Worm (Caenorhabditis elegans) whole organism, L1 larva: Measurements from ENCODE around the gene str-3.

Experiments used
- C16A3.4 ChIP-seq: fragments of 150-350 bp; optimal IDR thresholded peaks from 2 replicates; lab custom pipeline; 2014; ENCODE audit warnings: missing biosample characterization, missing genetic modification characterization
- C34B4.2 ChIP-seq: sonication (generic microtip); optimal IDR thresholded peaks from 2 replicates; lab custom pipeline; 2017; ENCODE audit warnings: mild to moderate bottlenecking, missing genetic modification characterization, missing compliant biosample characterization
- F16B12.6 ChIP-seq: fragments of 150-350 bp; optimal IDR thresholded peaks from 2 replicates; lab custom pipeline; 2014; ENCODE audit warnings: missing biosample characterization, missing genetic modification characterization
- Y116A8C.19 ChIP-seq: sonication (generic microtip); optimal IDR thresholded peaks from 2 replicates; lab custom pipeline; 2016; ENCODE audit warnings: missing compliant biosample characterization, missing genetic modification characterization, borderline replicate concordance
- aha-1 ChIP-seq: fragments of 150-350 bp; optimal IDR thresholded peaks from 2 replicates; lab custom pipeline; 2014; ENCODE audit warnings: missing biosample characterization, missing genetic modification characterization
- aly-2 ChIP-seq: fragments of 150-350 bp; optimal IDR thresholded peaks from 2 replicates; lab custom pipeline; 2014; ENCODE audit warnings: missing biosample characterization, missing genetic modification characterization
- ama-1 ChIP-seq: fragments of 150-350 bp; optimal IDR thresholded peaks from 2 replicates; lab custom pipeline; 2014
- ceh-88 ChIP-seq: fragments of 200-800 bp; sonication (Bioruptor generic); IDR thresholded peaks from 2 replicates; pipeline ENCODE4 v1.3.6; 2022; ENCODE audit warnings: missing genetic modification characterization, missing compliant biosample characterization
- ceh-90 ChIP-seq: sonication (generic microtip); optimal IDR thresholded peaks from 2 replicates; lab custom pipeline; 2016; ENCODE audit warnings: missing genetic modification characterization, missing compliant biosample characterization
- ces-1 ChIP-seq: fragments of 150-350 bp; optimal IDR thresholded peaks from 2 replicates; lab custom pipeline; 2014; ENCODE audit warnings: missing biosample characterization, missing genetic modification reagents, missing genetic modification characterization
- dpl-1 ChIP-seq, 3 experiments: fragments of 150-350 bp in 2 of 3; sonication (generic microtip) in 1 of 3; optimal IDR thresholded peaks; 2 replicates each; lab custom pipeline; 2014 to 2017; ENCODE audit warnings: missing biosample characterization in 3 of 3, missing genetic modification characterization in 3 of 3, missing genetic modification reagents in 3 of 3
- dsc-1 ChIP-seq: sonication (generic microtip); optimal IDR thresholded peaks from 2 replicates; lab custom pipeline; 2016; ENCODE audit warnings: mild to moderate bottlenecking, missing genetic modification characterization, missing compliant biosample characterization
- efl-1 ChIP-seq, 4 experiments: fragments of 150-350 bp; optimal IDR thresholded peaks in 3 of 4; peaks in 1 of 4; 1 replicate in 1 of 4; 2 replicates in 3 of 4; lab custom pipeline; 2014; ENCODE audit warnings: missing biosample characterization in 2 of 4, missing genetic modification characterization in 2 of 4, missing genetic modification reagents in 2 of 4
- efl-3 ChIP-seq: fragments of 200-800 bp; sonication (Bioruptor generic); optimal IDR thresholded peaks from 2 replicates; lab custom pipeline; 2018; ENCODE audit warnings: mild to moderate bottlenecking, missing genetic modification characterization, missing compliant biosample characterization
- egl-13 ChIP-seq: sonication (generic microtip); optimal IDR thresholded peaks from 2 replicates; lab custom pipeline; 2016; ENCODE audit warnings: missing genotype, missing genetic modification reagents, missing genetic modification characterization, missing compliant biosample characterization
- egl-27 ChIP-seq, 2 experiments: fragments of 150-350 bp in 1 of 2; sonication (generic microtip); optimal IDR thresholded peaks; 3 replicates each; lab custom pipeline; 2017 to 2018; ENCODE audit warnings: missing biosample characterization in 2 of 2, missing genetic modification characterization in 2 of 2, missing genetic modification reagents in 2 of 2
- elt-2 ChIP-seq: sonication (generic microtip); optimal IDR thresholded peaks from 2 replicates; lab custom pipeline; 2016; ENCODE audit warnings: missing genetic modification characterization, mild to moderate bottlenecking, inconsistent platforms, missing compliant biosample characterization, missing genetic modification reagents
- ets-5 ChIP-seq: fragments of 200-800 bp; sonication (Bioruptor generic); IDR thresholded peaks from 2 replicates; pipeline ENCODE4 v1.3.6; 2022; ENCODE audit warnings: missing genetic modification characterization, missing compliant biosample characterization
- fkh-10 ChIP-seq: sonication (generic microtip); optimal IDR thresholded peaks from 2 replicates; lab custom pipeline; 2017; ENCODE audit warnings: missing biosample characterization, missing genetic modification reagents, missing genetic modification characterization
- fos-1 ChIP-seq: fragments of 150-350 bp; optimal IDR thresholded peaks from 2 replicates; lab custom pipeline; 2014; ENCODE audit warnings: missing biosample characterization, missing genetic modification characterization
- grh-1 ChIP-seq: fragments of 200-800 bp; sonication (Bioruptor generic); IDR thresholded peaks from 2 replicates; pipeline ENCODE4 v1.3.6; 2022; ENCODE audit warnings: missing genetic modification reagents, missing genetic modification characterization, missing compliant biosample characterization
- hlh-17 ChIP-seq: fragments of 200-800 bp; sonication (Bioruptor generic); optimal IDR thresholded peaks from 2 replicates; lab custom pipeline; 2018; ENCODE audit warnings: missing genetic modification characterization, mild to moderate bottlenecking, missing compliant biosample characterization, moderate library complexity, borderline replicate concordance
- hlh-4 ChIP-seq: sonication (generic microtip); optimal IDR thresholded peaks from 2 replicates; lab custom pipeline; 2016; ENCODE audit warnings: mild to moderate bottlenecking, missing genetic modification characterization, missing compliant biosample characterization
- lin-13 ChIP-seq: fragments of 150-350 bp; optimal IDR thresholded peaks from 2 replicates; lab custom pipeline; 2014; ENCODE audit warnings: missing biosample characterization, missing genetic modification reagents, missing genetic modification characterization
- lin-35 ChIP-seq, 2 experiments: fragments of 150-350 bp; optimal IDR thresholded peaks; 2 replicates each; lab custom pipeline; 2014; ENCODE audit warnings: missing biosample characterization in 2 of 2, missing genetic modification characterization in 2 of 2, missing genetic modification reagents in 2 of 2
- lsy-2 ChIP-seq, 2 experiments: fragments of 150-350 bp; optimal IDR thresholded peaks; 2 replicates each; lab custom pipeline; 2014; ENCODE audit warnings: missing biosample characterization in 2 of 2, missing genetic modification characterization in 2 of 2
- mab-9 ChIP-seq: fragments of 200-800 bp; sonication (Bioruptor generic); IDR thresholded peaks from 2 replicates; pipeline ENCODE4 v1.3.6; 2022; ENCODE audit warnings: missing genetic modification reagents, missing genetic modification characterization, missing compliant biosample characterization
- mdl-1 ChIP-seq, 2 experiments: fragments of 150-350 bp; optimal IDR thresholded peaks; 2 replicates each; lab custom pipeline; 2014 to 2017; ENCODE audit warnings: missing biosample characterization in 2 of 2, missing genetic modification characterization in 2 of 2, inconsistent platforms in 1 of 2
- mef-2 ChIP-seq: fragments of 150-350 bp; optimal IDR thresholded peaks from 2 replicates; lab custom pipeline; 2014; ENCODE audit warnings: missing biosample characterization, missing genetic modification characterization
- nhr-11 ChIP-seq: fragments of 150-350 bp; optimal IDR thresholded peaks from 2 replicates; lab custom pipeline; 2014; ENCODE audit warnings: missing biosample characterization, missing genetic modification characterization
- nhr-12 ChIP-seq: sonication (generic microtip); optimal IDR thresholded peaks from 2 replicates; lab custom pipeline; 2017; ENCODE audit warnings: missing biosample characterization, missing genetic modification characterization
- nhr-20 ChIP-seq: sonication (generic microtip); optimal IDR thresholded peaks from 2 replicates; lab custom pipeline; 2016; ENCODE audit warnings: mild to moderate bottlenecking, missing genetic modification characterization, missing compliant biosample characterization
- nhr-237 ChIP-seq: fragments of 150-350 bp; optimal IDR thresholded peaks from 2 replicates; lab custom pipeline; 2014; ENCODE audit warnings: missing biosample characterization, missing genetic modification characterization
- nhr-47 ChIP-seq: sonication (generic microtip); optimal IDR thresholded peaks from 2 replicates; lab custom pipeline; 2016; ENCODE audit warnings: mild to moderate bottlenecking, missing genetic modification characterization, moderate library complexity, missing compliant biosample characterization
- nhr-84 ChIP-seq: sonication (generic microtip); optimal IDR thresholded peaks from 2 replicates; lab custom pipeline; 2017; ENCODE audit warnings: missing biosample characterization, missing genetic modification characterization
- nhr-90 ChIP-seq: sonication (generic microtip); optimal IDR thresholded peaks from 2 replicates; lab custom pipeline; 2016; ENCODE audit warnings: mild to moderate bottlenecking, missing genetic modification characterization, missing compliant biosample characterization; ENCODE audit not compliant: poor library complexity
- pax-3 ChIP-seq: fragments of 200-800 bp; sonication (Bioruptor generic); optimal IDR thresholded peaks from 2 replicates; lab custom pipeline; 2018; ENCODE audit warnings: mild to moderate bottlenecking, missing genetic modification characterization, moderate library complexity, missing compliant biosample characterization
- snpc-4 ChIP-seq: fragments of 150-350 bp; optimal IDR thresholded peaks from 2 replicates; lab custom pipeline; 2014; ENCODE audit warnings: missing biosample characterization, missing genetic modification characterization
- snu-23 ChIP-seq: sonication (generic microtip); optimal IDR thresholded peaks from 2 replicates; lab custom pipeline; 2016; ENCODE audit warnings: missing genetic modification characterization, missing compliant biosample characterization
- tlp-1 ChIP-seq: fragments of 150-350 bp; optimal IDR thresholded peaks from 2 replicates; lab custom pipeline; 2014; ENCODE audit warnings: missing biosample characterization, missing genetic modification characterization
- unc-130 ChIP-seq: fragments of 150-350 bp; optimal IDR thresholded peaks from 2 replicates; lab custom pipeline; 2017; ENCODE audit warnings: missing biosample characterization, missing genetic modification characterization, inconsistent platforms
- unc-62 ChIP-seq: fragments of 150-350 bp; optimal IDR thresholded peaks from 2 replicates; lab custom pipeline; 2014; ENCODE audit warnings: missing biosample characterization, missing genetic modification reagents, missing genetic modification characterization
- unc-86 ChIP-seq: sonication (generic microtip); optimal IDR thresholded peaks from 2 replicates; lab custom pipeline; 2016; ENCODE audit warnings: missing genetic modification characterization, missing compliant biosample characterization
- unc-98 ChIP-seq: fragments of 200-800 bp; sonication (Bioruptor generic); IDR thresholded peaks from 2 replicates; pipeline ENCODE4 v1.3.6; 2022; ENCODE audit warnings: missing genetic modification characterization, missing compliant biosample characterization
- vab-15 ChIP-seq: sonication (generic microtip); optimal IDR thresholded peaks from 2 replicates; lab custom pipeline; 2017; ENCODE audit warnings: missing genotype, mild to moderate bottlenecking, missing genetic modification characterization, missing compliant biosample characterization
- xbp-1 ChIP-seq: sonication (generic microtip); optimal IDR thresholded peaks from 2 replicates; lab custom pipeline; 2016; ENCODE audit warnings: missing genetic modification characterization, missing compliant biosample characterization
- ztf-4 ChIP-seq: fragments of 150-350 bp; optimal IDR thresholded peaks from 2 replicates; lab custom pipeline; 2014; ENCODE audit warnings: missing biosample characterization, missing genetic modification characterization

The str-3 gene

DNA sequence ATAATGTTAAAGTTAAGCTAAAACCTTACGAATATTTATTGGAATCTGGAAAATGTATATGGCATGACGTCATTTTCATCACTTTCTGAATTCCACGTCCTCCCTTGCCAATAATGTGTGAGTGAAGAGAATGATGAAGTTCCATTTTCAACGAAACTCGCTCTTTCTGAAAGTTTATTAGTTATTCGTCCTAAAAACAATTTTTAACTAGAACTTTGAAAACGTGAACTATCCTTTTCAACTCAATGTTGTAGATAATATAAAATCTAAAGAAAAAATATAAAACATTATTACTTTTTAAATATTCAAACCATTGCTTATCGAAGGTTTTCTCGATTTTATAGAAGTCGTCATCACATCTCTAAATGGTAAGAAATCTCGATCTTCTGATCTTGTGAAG is 10.6 kb downstream of the str-3 start, which contains the start of gene M7.7:
Gene M7.7, plus strand, starts transcription at position 301 of the 400 bp plus-strand sequence.
- TF ChIP-seq unc-130 (tag; lab: Kevin White, UChicago): no peak
- no peak for TF ChIP-seq lin-35 (GFP tag; optimal IDR thresholded peaks at IDR 0.05; lab: Kevin White, UChicago)
- TF ChIP-seq mdl-1 (tag; optimal IDR thresholded peaks at IDR 0.05; lab: Kevin White, UChicago): no peak
- TF ChIP-seq dsc-1 (tag; lab: Kevin White, UChicago): no peak
- TF ChIP-seq ztf-4: no peak
- no peak for TF ChIP-seq xbp-1 (tag; lab: Kevin White, UChicago)
- TF ChIP-seq efl-3 (GFP tag; lab: Kevin White, UChicago): no peak
- no peak for TF ChIP-seq F16B12.6 (tag; lab: Kevin White, UChicago)
- TF ChIP-seq tlp-1 (tag; lab: Kevin White, UChicago): no peak
- no peak for TF ChIP-seq nhr-237 (tag; lab: Kevin White, UChicago)
- TF ChIP-seq unc-62 (GFP tag; lab: Kevin White, UChicago): no peak

DNA sequence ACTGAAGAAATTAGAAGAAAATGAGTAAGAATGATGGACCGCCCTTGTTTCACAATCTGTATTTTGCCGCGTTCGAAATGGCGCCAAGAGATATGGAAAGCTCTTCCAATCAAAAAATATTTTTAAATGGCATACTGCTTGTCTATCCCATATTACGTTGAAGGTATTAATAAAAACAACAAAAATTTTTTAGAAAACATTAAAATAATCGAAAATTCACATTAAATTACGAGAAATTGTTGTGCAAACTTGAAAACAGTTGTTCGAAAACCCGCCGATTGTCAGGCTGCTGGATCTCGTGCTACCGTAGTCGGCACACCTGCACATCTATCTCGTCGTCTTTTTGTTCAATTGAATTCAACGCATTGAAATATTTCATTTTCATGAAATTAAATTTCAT is 16.6 kb downstream of the str-3 start, which contains the start of gene klc-1:
Gene klc-1, plus strand, starts transcription at position 127 of the 400 bp plus-strand sequence.
- TF ChIP-seq lin-13 (GFP tag; lab: Kevin White, UChicago) (no peak), unc-86 (tag; lab: Kevin White, UChicago) (no peak), elt-2 (no peak), nhr-47 (no peak), pax-3 (tag; lab: Kevin White, UChicago) (no peak), unc-98 (GFP tag; lab: Robert Waterston, UW) (no peak), mab-9 (no peak), egl-13 (tag; lab: Kevin White, UChicago) (no peak), ztf-4 (no peak), lsy-2 (tag; optimal IDR thresholded peaks at IDR 0.05; lab: Kevin White, UChicago) (peak; percentile 40 to 69), dpl-1 (GFP tag; optimal IDR thresholded peaks at IDR 0.05; lab: Kevin White, UChicago) (peak in 1 of 3 experiments; percentile 2), C34B4.2 (tag; lab: Kevin White, UChicago) (no peak), fkh-10 (GFP tag; lab: Kevin White, UChicago) (no peak)
- TF ChIP-seq, all 84 proteins: peak for 2

DNA sequence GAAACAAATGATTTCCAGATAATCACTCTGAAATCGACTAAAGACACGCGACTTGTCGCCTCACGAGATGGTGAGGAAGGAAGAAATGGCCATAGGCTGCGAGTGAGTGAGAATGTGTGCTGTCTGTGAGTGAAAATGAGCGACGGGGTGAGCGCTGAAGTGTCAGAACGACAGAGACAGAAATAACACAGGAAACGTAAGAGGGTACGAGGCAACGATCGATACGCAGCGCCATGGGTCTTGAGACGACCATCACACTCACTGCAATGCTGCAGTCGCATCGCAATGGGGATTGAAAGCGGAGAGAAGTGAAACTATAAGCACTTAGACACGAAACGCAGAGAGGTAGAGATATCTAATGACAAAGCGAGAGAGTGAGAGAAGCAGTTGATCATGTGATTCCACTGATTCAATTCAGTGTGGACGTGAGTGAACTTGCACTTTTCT is 17.4 kb downstream of the str-3 start:
- peak; percentile 98 for TF ChIP-seq snu-23 (GFP tag; lab: Kevin White, UChicago)
- peak; percentile 91 for TF ChIP-seq nhr-237 (tag; lab: Kevin White, UChicago)
- TF ChIP-seq Y116A8C.19 (tag; lab: Kevin White, UChicago): no peak
- TF ChIP-seq hlh-4 (tag; lab: Kevin White, UChicago): no peak
- peak; percentile 73 for TF ChIP-seq ama-1 (lab: Kevin White, UChicago)
- peak; percentile 96 for TF ChIP-seq nhr-20 (tag; lab: Kevin White, UChicago)
- no peak for TF ChIP-seq ceh-90 (tag; lab: Kevin White, UChicago)
- peak; percentile 93 for TF ChIP-seq dsc-1 (tag; lab: Kevin White, UChicago)
- TF ChIP-seq unc-130 (tag; lab: Kevin White, UChicago): peak; percentile 93
- TF ChIP-seq mef-2 (tag; lab: Kevin White, UChicago): peak; percentile 84
- peak; percentile 42 for TF ChIP-seq aha-1 (tag; lab: Kevin White, UChicago)
- 0 out of 2 replicates have a peak, but pooled peaks have one; percentile 52 for TF ChIP-seq ceh-88 (GFP tag; lab: Robert Waterston, UW)
- peak; percentile 90 for TF ChIP-seq nhr-90 (tag; lab: Kevin White, UChicago)
- TF ChIP-seq nhr-47: peak; percentile 96
- TF ChIP-seq grh-1 (GFP tag; lab: Robert Waterston, UW): peak; percentile 76
- peak; percentile 73 for TF ChIP-seq aly-2
- peak; percentile 90 for TF ChIP-seq nhr-11 (tag; lab: Kevin White, UChicago)
- no peak for TF ChIP-seq nhr-84 (tag; lab: Kevin White, UChicago)
- TF ChIP-seq ets-5 (GFP tag; lab: Robert Waterston, UW): no peak
- TF ChIP-seq elt-2: peak; percentile 65
- peak; percentile 86 to 92 for TF ChIP-seq efl-1 (optimal IDR thresholded peaks at IDR 0.05; lab: Kevin White, UChicago)
- TF ChIP-seq efl-1 (GFP tag; optimal IDR thresholded peaks at IDR 0.05 in 1 of 2; lab: Kevin White, UChicago): peak; percentile 67 to 97
- TF ChIP-seq egl-27 (tag; optimal IDR thresholded peaks at IDR 0.05; lab: Kevin White, UChicago): peak; percentile 32 to 66
- TF ChIP-seq dpl-1 (GFP tag; optimal IDR thresholded peaks at IDR 0.05; lab: Kevin White, UChicago): peak; percentile 69 to 75 (median 73)
- TF ChIP-seq hlh-17 (GFP tag; lab: Kevin White, UChicago): no peak
- TF ChIP-seq nhr-12 (tag; lab: Kevin White, UChicago): no peak
- TF ChIP-seq ztf-4: peak; percentile 95
- TF ChIP-seq snpc-4 (tag; lab: Kevin White, UChicago): peak; percentile 71
- TF ChIP-seq lsy-2 (tag; optimal IDR thresholded peaks at IDR 0.05; lab: Kevin White, UChicago): peak; percentile 91 to 94
- TF ChIP-seq C16A3.4 (tag; lab: Kevin White, UChicago): peak; percentile 91
- peak; percentile 93 for TF ChIP-seq lin-13 (GFP tag; lab: Kevin White, UChicago)
- TF ChIP-seq C34B4.2 (tag; lab: Kevin White, UChicago): peak; percentile 45
- peak; percentile 91 for TF ChIP-seq fos-1
- no peak for TF ChIP-seq ces-1 (GFP tag; lab: Kevin White, UChicago)
- peak; percentile 63 for TF ChIP-seq vab-15 (tag; lab: Kevin White, UChicago)
